Worm (Caenorhabditis elegans) whole organism, L4 larva: ENCODE results near the gene F49F1.2.

ENCODE experiments used
- R02D3.7 ChIP-seq: fragments of 150-350 bp; sonication (generic microtip); optimal IDR thresholded peaks from 3 replicates; lab custom pipeline; 2014; ENCODE audit warnings: missing biosample characterization, missing genetic modification characterization
- T20F7.1 ChIP-seq: fragments of 200-800 bp; sonication (Bioruptor generic); optimal IDR thresholded peaks from 2 replicates; lab custom pipeline; 2018; ENCODE audit warnings: mild to moderate bottlenecking, missing genetic modification characterization, missing compliant biosample characterization
- Y48G9A.11 ChIP-seq: fragments of 200-800 bp; sonication (Bioruptor generic); IDR thresholded peaks from 2 replicates; pipeline ENCODE4 v1.3.6; 2022; ENCODE audit warnings: missing genetic modification reagents, missing genetic modification characterization, missing compliant biosample characterization
- Y5F2A.4 ChIP-seq: fragments of 200-800 bp; sonication (Bioruptor generic); optimal IDR thresholded peaks from 2 replicates; lab custom pipeline; 2018; ENCODE audit warnings: mild to moderate bottlenecking, missing genetic modification characterization, missing compliant biosample characterization
- aha-1 ChIP-seq: fragments of 150-350 bp; peaks from one replicate; lab custom pipeline; 2014; ENCODE audit warnings: missing biosample characterization, missing genetic modification characterization
- attf-4 ChIP-seq: sonication (generic microtip); optimal IDR thresholded peaks from 3 replicates; lab custom pipeline; 2017; ENCODE audit warnings: missing biosample characterization, missing genetic modification characterization
- ceh-20 ChIP-seq: fragments of 200-800 bp; sonication (Bioruptor generic); IDR thresholded peaks from 2 replicates; pipeline ENCODE4 v1.3.6; 2022; ENCODE audit warnings: missing genetic modification reagents, missing genetic modification characterization, missing compliant biosample characterization
- ceh-28 ChIP-seq: fragments of 150-350 bp; optimal IDR thresholded peaks from 2 replicates; lab custom pipeline; 2014; ENCODE audit warnings: missing biosample characterization, missing genetic modification reagents, missing genetic modification characterization
- ceh-32 ChIP-seq: sonication (generic microtip); optimal IDR thresholded peaks from 2 replicates; lab custom pipeline; 2016; ENCODE audit warnings: mild to moderate bottlenecking, missing genetic modification characterization, missing compliant biosample characterization; ENCODE audit not compliant: poor library complexity
- ceh-82 ChIP-seq: sonication (generic microtip); optimal IDR thresholded peaks from 2 replicates; lab custom pipeline; 2017; ENCODE audit warnings: missing biosample characterization, missing genetic modification characterization
- ces-1 ChIP-seq: fragments of 150-350 bp; sonication (generic microtip); optimal IDR thresholded peaks from 4 replicates; lab custom pipeline; 2014; ENCODE audit warnings: missing biosample characterization, missing genetic modification reagents, missing genetic modification characterization
- daf-16 ChIP-seq, 3 experiments: sonication (generic microtip); optimal IDR thresholded peaks; 2 replicates each; lab custom pipeline; 2016 to 2017; ENCODE audit warnings: missing genetic modification characterization in 3 of 3, missing genetic modification reagents in 3 of 3, mild to moderate bottlenecking in 2 of 3, missing compliant biosample characterization in 2 of 3, missing biosample characterization in 1 of 3, moderate library complexity in 1 of 3
- daf-8 ChIP-seq: fragments of 200-800 bp; sonication (Bioruptor generic); IDR thresholded peaks from 2 replicates; pipeline ENCODE4 v1.3.6; 2022; ENCODE audit warnings: missing genetic modification characterization, missing compliant biosample characterization
- dmd-6 ChIP-seq: fragments of 200-800 bp; sonication (Bioruptor generic); IDR thresholded peaks from 2 replicates; pipeline ENCODE4 v1.3.6; 2022; ENCODE audit warnings: missing genetic modification reagents, missing genetic modification characterization, missing compliant biosample characterization
- dmd-8 ChIP-seq: fragments of 200-800 bp; sonication (Bioruptor generic); IDR thresholded peaks from 2 replicates; pipeline ENCODE4 v1.3.6; 2022; ENCODE audit warnings: missing genetic modification characterization, missing compliant biosample characterization
- dve-1 ChIP-seq: sonication (generic microtip); optimal IDR thresholded peaks from 2 replicates; lab custom pipeline; 2017; ENCODE audit warnings: antibody characterized with exemption, mild to moderate bottlenecking, missing genetic modification characterization, missing compliant biosample characterization; ENCODE audit not compliant: insufficient read depth
- egl-27 ChIP-seq: sonication (generic microtip); optimal IDR thresholded peaks from 3 replicates; lab custom pipeline; 2017; ENCODE audit warnings: missing biosample characterization, missing genetic modification reagents, missing genetic modification characterization
- egl-43 ChIP-seq: fragments of 200-800 bp; sonication (Bioruptor generic); IDR thresholded peaks from 2 replicates; pipeline ENCODE4 v1.3.6; 2022; ENCODE audit warnings: missing genetic modification reagents, missing genetic modification characterization, missing compliant biosample characterization
- fos-1 ChIP-seq: fragments of 150-350 bp; optimal IDR thresholded peaks from 2 replicates; lab custom pipeline; 2014; ENCODE audit warnings: missing biosample characterization, missing genetic modification characterization
- hif-1 ChIP-seq, 2 experiments: sonication (generic microtip); optimal IDR thresholded peaks; 2 replicates each; lab custom pipeline; 2016 to 2017; ENCODE audit warnings: missing compliant biosample characterization in 2 of 2, missing genetic modification characterization in 2 of 2, missing genetic modification reagents in 2 of 2, missing genotype in 2 of 2, mild to moderate bottlenecking in 1 of 2
- hlh-11 ChIP-seq: fragments of 200-800 bp; sonication (Bioruptor generic); optimal IDR thresholded peaks from 2 replicates; lab custom pipeline; 2018; ENCODE audit warnings: mild to moderate bottlenecking, missing genetic modification characterization, missing compliant biosample characterization
- hmg-1.1 ChIP-seq: fragments of 200-800 bp; sonication (Bioruptor generic); IDR thresholded peaks from 2 replicates; pipeline ENCODE4 v1.3.6; 2022; ENCODE audit warnings: missing genetic modification reagents, missing genetic modification characterization, missing compliant biosample characterization
- lin-1 ChIP-seq: fragments of 200-800 bp; sonication (Bioruptor generic); IDR thresholded peaks from 2 replicates; pipeline ENCODE4 v1.3.6; 2022; ENCODE audit warnings: missing genetic modification reagents, missing genetic modification characterization, missing compliant biosample characterization
- lin-38 ChIP-seq: fragments of 200-800 bp; sonication (Bioruptor generic); IDR thresholded peaks from 2 replicates; pipeline ENCODE4 v1.3.6; 2022; ENCODE audit warnings: missing genetic modification reagents, missing genetic modification characterization, missing compliant biosample characterization
- lsy-2 ChIP-seq, 2 experiments: fragments of 150-350 bp in 1 of 2; sonication (generic microtip) in 1 of 2; optimal IDR thresholded peaks; 2 replicates each; lab custom pipeline; 2014 to 2017; ENCODE audit warnings: missing biosample characterization in 2 of 2, missing genetic modification characterization in 2 of 2
- madf-5 ChIP-seq, 2 experiments: fragments of 200-800 bp; sonication (Bioruptor generic); IDR thresholded peaks; 2 replicates each; pipeline ENCODE4 v1.3.6; 2022; ENCODE audit warnings: missing compliant biosample characterization in 2 of 2, missing genetic modification characterization in 2 of 2
- madf-9 ChIP-seq: fragments of 200-800 bp; sonication (Bioruptor generic); conservative IDR thresholded peaks from 2 replicates; pipeline ENCODE4 v1.3.6; 2022; ENCODE audit warnings: missing genetic modification reagents, missing genetic modification characterization, missing compliant biosample characterization
- mep-1 ChIP-seq: fragments of 150-350 bp; sonication (generic microtip); optimal IDR thresholded peaks from 3 replicates; lab custom pipeline; 2014; ENCODE audit warnings: missing biosample characterization, missing genetic modification characterization
- mes-2 ChIP-seq: sonication (generic microtip); optimal IDR thresholded peaks from 2 replicates; lab custom pipeline; 2016; ENCODE audit warnings: missing genotype, mild to moderate bottlenecking, missing genetic modification characterization, missing compliant biosample characterization; ENCODE audit not compliant: poor library complexity, severe bottlenecking
- nhr-102 ChIP-seq: sonication (generic microtip); optimal IDR thresholded peaks from 2 replicates; lab custom pipeline; 2016; ENCODE audit warnings: mild to moderate bottlenecking, missing genetic modification characterization, moderate library complexity, missing compliant biosample characterization
- nhr-111 ChIP-seq: fragments of 200-800 bp; sonication (Bioruptor generic); optimal IDR thresholded peaks from 2 replicates; lab custom pipeline; 2018; ENCODE audit warnings: mild to moderate bottlenecking, missing genetic modification characterization, missing compliant biosample characterization
- nhr-25 ChIP-seq: sonication (generic microtip); optimal IDR thresholded peaks from 2 replicates; lab custom pipeline; 2017; ENCODE audit warnings: missing genetic modification characterization, mild to moderate bottlenecking, missing compliant biosample characterization, antibody characterized with exemption, moderate library complexity, borderline replicate concordance; ENCODE audit not compliant: insufficient read depth
- nhr-42 ChIP-seq: fragments of 200-800 bp; sonication (Bioruptor generic); IDR thresholded peaks from 2 replicates; pipeline ENCODE4 v1.3.6; 2022; ENCODE audit warnings: missing genetic modification characterization, missing compliant biosample characterization
- nhr-6 ChIP-seq: fragments of 150-350 bp; optimal IDR thresholded peaks from 2 replicates; lab custom pipeline; 2014; ENCODE audit warnings: missing biosample characterization, missing genetic modification characterization
- nhr-76 ChIP-seq: fragments of 150-350 bp; optimal IDR thresholded peaks from 2 replicates; lab custom pipeline; 2014; ENCODE audit warnings: missing biosample characterization, missing genetic modification characterization
- nhr-77 ChIP-seq: fragments of 150-350 bp; optimal IDR thresholded peaks from 2 replicates; lab custom pipeline; 2014; ENCODE audit warnings: missing biosample characterization, missing genetic modification characterization
- php-3 ChIP-seq: fragments of 200-800 bp; sonication (Bioruptor generic); IDR thresholded peaks from 2 replicates; pipeline ENCODE4 v1.3.6; 2022; ENCODE audit warnings: missing genetic modification reagents, missing genetic modification characterization, missing compliant biosample characterization
- set-16 ChIP-seq: fragments of 200-800 bp; sonication (Bioruptor generic); IDR thresholded peaks from 2 replicates; pipeline ENCODE4 v1.3.6; 2022; ENCODE audit warnings: missing genetic modification reagents, missing genetic modification characterization, missing compliant biosample characterization
- skn-1 ChIP-seq: fragments of 150-350 bp; optimal IDR thresholded peaks from 2 replicates; lab custom pipeline; 2014; ENCODE audit warnings: missing biosample characterization, missing genetic modification characterization
- snpc-1.2 ChIP-seq: fragments of 200-800 bp; sonication (Bioruptor generic); IDR thresholded peaks from 2 replicates; pipeline ENCODE4 v1.3.6; 2022; ENCODE audit warnings: missing genetic modification reagents, missing genetic modification characterization, missing compliant biosample characterization
- spr-1 ChIP-seq: sonication (generic microtip); optimal IDR thresholded peaks from 2 replicates; lab custom pipeline; 2016; ENCODE audit warnings: mild to moderate bottlenecking, missing genetic modification characterization, missing compliant biosample characterization
- spr-3 ChIP-seq: fragments of 200-800 bp; sonication (Bioruptor generic); optimal IDR thresholded peaks from 2 replicates; lab custom pipeline; 2018; ENCODE audit warnings: mild to moderate bottlenecking, missing genetic modification characterization, missing compliant biosample characterization
- tra-1 ChIP-seq: fragments of 200-800 bp; sonication (Bioruptor generic); IDR thresholded peaks from 2 replicates; pipeline ENCODE4 v1.3.6; 2022; ENCODE audit warnings: missing genetic modification reagents, missing genetic modification characterization, missing compliant biosample characterization
- unc-39 ChIP-seq: sonication (generic microtip); optimal IDR thresholded peaks from 2 replicates; lab custom pipeline; 2017; ENCODE audit warnings: missing biosample characterization, missing genetic modification characterization
- unc-62 ChIP-seq, 3 experiments: fragments of 150-350 bp in 1 of 3; sonication (generic microtip); optimal IDR thresholded peaks in 2 of 3; peaks in 1 of 3; 1 replicate in 1 of 3; 2 replicates in 2 of 3; lab custom pipeline; 2014 to 2017; ENCODE audit warnings: missing biosample characterization in 3 of 3, missing genetic modification characterization in 3 of 3, missing genetic modification reagents in 3 of 3, missing genotype in 1 of 3
- vab-7 ChIP-seq: fragments of 200-800 bp; sonication (Bioruptor generic); IDR thresholded peaks from 2 replicates; pipeline ENCODE4 v1.3.6; 2022; ENCODE audit warnings: missing genetic modification reagents, missing genetic modification characterization, missing compliant biosample characterization

The F49F1.2 gene

ce11 chrIV:4085787-4086262, 29.9 kb upstream of the F49F1.2 start, which contains the start of gene C35B1.2:
Gene C35B1.2, plus strand, starts transcription at chrIV:4086212.
- TF ChIP-seq fos-1 (tag; lab: Kevin White, UChicago): no peak
- peak in 1 of 2 experiments; percentile 51 for TF ChIP-seq lsy-2 (tag; optimal IDR thresholded peaks at IDR 0.05; lab: Kevin White, UChicago)
- TF ChIP-seq madf-5 (GFP tag; IDR thresholded peaks at IDR 0.05; lab: Robert Waterston, UW): no peak
- no peak for TF ChIP-seq spr-3 (GFP tag; lab: Kevin White, UChicago)
- TF ChIP-seq php-3 (GFP tag; lab: Robert Waterston, UW): 0 out of 2 replicates have a peak, but pooled peaks have one; percentile 26
- TF ChIP-seq mes-2: peak; percentile 53
- TF ChIP-seq Y48G9A.11: no peak
- 0 out of 2 replicates have a peak, but pooled peaks have one; percentile 41 for TF ChIP-seq snpc-1.2 (GFP tag; lab: Robert Waterston, UW)
- no peak for TF ChIP-seq nhr-6 (tag; lab: Kevin White, UChicago)
- no peak for TF ChIP-seq nhr-111
- TF ChIP-seq daf-16 (GFP tag; optimal IDR thresholded peaks at IDR 0.05; lab: Kevin White, UChicago): no peak
- peak; percentile 10 for TF ChIP-seq daf-16 (tag; optimal IDR thresholded peaks at IDR 0.05; lab: Kevin White, UChicago)
- TF ChIP-seq lin-38 (GFP tag; lab: Robert Waterston, UW): peak; percentile 42
- TF ChIP-seq T20F7.1 (GFP tag; lab: Kevin White, UChicago): no peak

ce11 chrIV:4093087-4093486, 22.7 kb upstream of the F49F1.2 start:
- TF ChIP-seq lsy-2 (tag; optimal IDR thresholded peaks at IDR 0.05; lab: Kevin White, UChicago) (peak in 1 of 2 experiments; percentile 69), hif-1 (tag; optimal IDR thresholded peaks at IDR 0.05; lab: Kevin White, UChicago) (peak in 1 of 2 experiments; percentile 47), dmd-8 (GFP tag; lab: Robert Waterston, UW) (no peak), vab-7 (GFP tag; lab: Robert Waterston, UW) (no peak), spr-1 (tag; lab: Kevin White, UChicago) (peak; percentile 5), nhr-76 (tag; lab: Kevin White, UChicago) (no peak), nhr-42 (no peak), nhr-102 (tag; lab: Kevin White, UChicago) (peak; percentile 33), nhr-111 (no peak), Y5F2A.4 (GFP tag; lab: Kevin White, UChicago) (no peak), nhr-77 (peak; percentile 12), aha-1 (peak; percentile 94), lin-1 (GFP tag; lab: Robert Waterston, UW) (no peak), tra-1 (GFP tag; lab: Robert Waterston, UW) (peak; percentile 62; the same call in 1 of the 2 replicates), skn-1 (tag; lab: Kevin White, UChicago) (no peak), attf-4 (no peak), mep-1 (tag; lab: Kevin White, UChicago) (peak; percentile 75), unc-39 (tag; lab: Kevin White, UChicago) (no peak), ceh-32 (no peak), ceh-28 (tag; lab: Kevin White, UChicago) (peak; percentile 62), hmg-1.1 (GFP tag; lab: Robert Waterston, UW) (peak; percentile 92), spr-3 (GFP tag; lab: Kevin White, UChicago) (no peak), set-16 (GFP tag; lab: Robert Waterston, UW) (peak; percentile 63; the same call in 1 of the 2 replicates), hlh-11 (tag; lab: Kevin White, UChicago) (peak; percentile 90), daf-8 (no peak), madf-9 (GFP tag; lab: Robert Waterston, UW) (0 out of 2 replicates have a peak, but pooled peaks have one; percentile 14), ceh-20 (peak; percentile 63; the same call in 1 of the 2 replicates), daf-16 (GFP tag; optimal IDR thresholded peaks at IDR 0.05; lab: Kevin White, UChicago) (peak in 1 of 2 experiments; percentile 28), daf-16 (tag; optimal IDR thresholded peaks at IDR 0.05; lab: Kevin White, UChicago) (peak; percentile 54), ces-1 (GFP tag; lab: Kevin White, UChicago) (no peak), egl-27 (tag; lab: Kevin White, UChicago) (no peak), lin-38 (GFP tag; lab: Robert Waterston, UW) (peak; percentile 55), unc-62 (GFP tag; optimal IDR thresholded peaks at IDR 0.05 in 1 of 2; lab: Kevin White, UChicago) (no peak), unc-62 (tag; optimal IDR thresholded peaks at IDR 0.05; lab: Kevin White, UChicago) (no peak), dmd-6 (GFP tag; lab: Robert Waterston, UW) (peak; percentile 75), R02D3.7 (tag; lab: Kevin White, UChicago) (no peak), dve-1 (tag; lab: Kevin White, UChicago) (peak; percentile 89), egl-43 (peak; percentile 46; the same call in 1 of the 2 replicates), nhr-25 (tag; lab: Kevin White, UChicago) (no peak), ceh-82 (tag; lab: Kevin White, UChicago) (no peak)
